Worm (Caenorhabditis elegans) whole organism, L4/young adult: ENCODE results near the gene asp-16.
A peak's percentile ranks its signal among the peaks of the same experiment; 100 is the strongest.

ENCODE experiments used
- W03F9.2 ChIP-seq: fragments of 150-350 bp; optimal IDR thresholded peaks from 2 replicates; lab custom pipeline; 2014; ENCODE audit warnings: missing biosample characterization, missing genetic modification characterization
- dao-5 ChIP-seq: sonication (generic microtip); optimal IDR thresholded peaks from 2 replicates; lab custom pipeline; 2016; ENCODE audit warnings: missing genotype, missing genetic modification characterization, moderate library complexity, missing compliant biosample characterization
- him-1 ChIP-seq: sonication (generic microtip); optimal IDR thresholded peaks from 2 replicates; lab custom pipeline; 2016; ENCODE audit warnings: missing genotype, missing genetic modification reagents, missing genetic modification characterization, missing compliant biosample characterization

DNA sequence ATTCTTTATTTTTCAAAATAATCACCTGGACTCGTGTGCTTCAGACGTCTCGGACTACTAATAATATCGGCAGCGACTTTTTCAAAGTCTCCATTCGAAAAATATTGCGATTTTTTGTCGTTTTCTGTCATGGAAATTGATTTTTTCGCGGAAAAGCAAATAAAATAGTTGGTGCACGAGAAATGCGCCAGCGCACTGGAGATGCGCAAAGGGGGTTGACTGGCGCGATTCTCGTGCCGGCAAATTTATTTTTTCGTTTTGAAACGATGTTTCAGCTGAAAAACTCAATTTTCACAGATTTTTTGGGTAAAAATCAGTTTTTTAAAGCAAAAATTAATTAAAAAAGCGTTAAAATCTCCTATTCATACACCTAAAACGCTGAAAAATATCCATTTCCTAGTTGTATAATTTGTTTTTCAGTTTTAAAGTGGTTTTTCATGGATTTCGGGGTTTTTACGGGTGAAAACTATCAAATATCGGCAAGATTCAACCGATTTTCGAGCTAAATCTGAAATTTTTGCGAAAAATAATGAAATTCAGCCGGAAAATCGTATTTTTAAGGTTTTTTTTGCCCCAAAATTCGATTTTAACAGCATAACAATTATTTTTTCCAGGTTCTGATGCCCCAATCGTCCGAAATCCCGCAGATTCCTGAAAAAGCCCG is 52.0 kb downstream of the asp-16 start, which contains the start of the genes reps-1 and Y39B6A.37:
- no peak for TF ChIP-seq him-1 (tag; lab: Kevin White, UChicago)
- no peak for TF ChIP-seq dao-5 (tag; lab: Kevin White, UChicago)
- TF ChIP-seq W03F9.2 = peak; percentile 42
